Worm (Caenorhabditis elegans): Measurements from ENCODE around the gene srw-68.
"Not testable (repeated sequence)": the region's sequence is repeated elsewhere in the genome, so short reads cannot be mapped to it uniquely, and the experiment has no call there.

The srw-68 gene

DNA sequence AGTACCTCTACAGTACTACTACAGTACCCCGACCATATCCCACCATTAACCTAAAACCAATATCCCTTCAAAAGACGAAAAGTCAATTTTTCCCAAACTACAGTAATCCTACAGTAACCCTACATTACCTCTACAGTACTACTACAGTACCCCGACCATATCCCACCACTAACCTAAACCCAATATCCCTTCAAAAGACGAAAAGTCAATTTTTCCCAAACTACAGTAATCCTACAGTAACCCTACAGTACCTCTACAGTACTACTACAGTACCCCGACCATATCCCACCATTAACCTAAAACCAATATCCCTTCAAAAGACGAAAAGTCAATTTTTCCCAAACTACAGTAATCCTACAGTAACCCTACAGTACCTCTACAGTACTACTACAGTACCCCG, 17.8 kb upstream of the srw-68 start, which contains the start of gene nhr-141:
nhr-141 (plus strand) TSS at position 331 of the 400 bp plus-strand sequence.
- not testable (repeated sequence) for TF ChIP-seq nhr-2 (tag; optimal IDR thresholded peaks at IDR 0.05); lin-13 (tag; optimal IDR thresholded peaks at IDR 0.05); elt-1 (tag; optimal IDR thresholded peaks at IDR 0.05; ENCODE audit: borderline replicate concordance, insufficient read depth)

DNA sequence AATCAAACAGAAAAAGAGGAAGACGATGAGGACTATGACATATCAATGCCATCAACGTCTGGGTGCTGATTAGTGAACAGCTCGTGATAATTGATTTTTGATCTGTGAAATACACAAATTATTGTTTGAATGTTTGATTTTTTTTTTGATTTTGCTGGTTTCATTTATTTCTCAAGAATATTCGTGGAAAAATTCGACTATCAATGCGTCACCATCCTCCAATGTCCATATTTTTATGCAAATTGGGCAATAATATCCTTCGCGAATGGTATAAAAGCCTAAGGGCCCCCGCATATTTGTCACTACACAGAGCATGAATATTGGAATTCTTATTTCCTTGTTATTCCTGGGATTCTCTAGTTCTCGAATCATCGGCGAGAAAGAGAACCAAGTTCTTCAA, 13.3 kb upstream of the srw-68 start, which contains the start of gene try-13:
try-13 (plus strand) TSS at position 301 of the 400 bp plus-strand sequence.
- TF ChIP-seq sptf-1 (tag; optimal IDR thresholded peaks at IDR 0.05) = no peak
- TF ChIP-seq lsy-2 (tag; optimal IDR thresholded peaks at IDR 0.05) = no peak
- TF ChIP-seq zip-8 (tag; optimal IDR thresholded peaks at IDR 0.05) = no peak
- no peak for TF ChIP-seq unc-62 (GFP tag; optimal IDR thresholded peaks at IDR 0.05)
- no peak for TF ChIP-seq lin-13 (tag; optimal IDR thresholded peaks at IDR 0.05)
- no peak for TF ChIP-seq elt-1 (tag; optimal IDR thresholded peaks at IDR 0.05; ENCODE audit: borderline replicate concordance, insufficient read depth)
- no peak for TF ChIP-seq ces-1 (GFP tag; optimal IDR thresholded peaks at IDR 0.05)
- TF ChIP-seq nhr-12 (tag; optimal IDR thresholded peaks at IDR 0.05) = no peak
- no peak for TF ChIP-seq mab-5 (tag; optimal IDR thresholded peaks at IDR 0.05)
- no peak for TF ChIP-seq nhr-237 (tag; optimal IDR thresholded peaks at IDR 0.05)
- no peak for TF ChIP-seq ceh-83 (GFP tag; optimal IDR thresholded peaks at IDR 0.05)
- TF ChIP-seq sem-2 (GFP tag; optimal IDR thresholded peaks at IDR 0.05) = no peak
- no peak for TF ChIP-seq drap-1 (GFP tag; optimal IDR thresholded peaks at IDR 0.05)
- no peak for TF ChIP-seq unc-39 (tag; optimal IDR thresholded peaks at IDR 0.05)
- no peak for TF ChIP-seq ham-2 (GFP tag; optimal IDR thresholded peaks at IDR 0.05)
- no peak for TF ChIP-seq hlh-1 (tag; optimal IDR thresholded peaks at IDR 0.05)
- no peak for TF ChIP-seq ztf-11 (tag; optimal IDR thresholded peaks at IDR 0.05)

DNA sequence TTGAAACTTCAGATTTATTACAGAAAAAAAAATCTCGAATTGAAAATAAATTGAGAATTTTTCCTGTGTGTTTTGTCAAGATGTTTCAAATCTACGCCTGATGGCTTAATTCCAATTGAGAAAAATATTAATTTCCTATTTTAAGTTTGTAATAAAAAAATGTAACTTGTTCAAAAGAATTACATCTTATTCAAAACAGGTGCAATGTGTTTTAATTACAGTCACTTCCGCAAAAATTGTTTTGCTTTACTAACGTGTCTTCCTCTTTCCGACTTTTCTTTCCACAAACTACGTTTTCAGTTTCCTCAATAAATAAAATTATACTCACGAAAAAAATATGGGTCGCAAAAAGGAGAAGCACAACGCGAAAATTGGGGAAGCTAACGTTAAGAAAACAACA, 11.5 kb upstream of the srw-68 start, which contains the start of gene F25E5.16:
F25E5.16 (plus strand) TSS at position 301 of the 400 bp plus-strand sequence.
- no peak for TF ChIP-seq zip-8 (tag; optimal IDR thresholded peaks at IDR 0.05)
- no peak for TF ChIP-seq lin-13 (tag; optimal IDR thresholded peaks at IDR 0.05)
- no peak for TF ChIP-seq sptf-1 (tag; optimal IDR thresholded peaks at IDR 0.05)
- no peak for TF ChIP-seq ceh-39 (tag; optimal IDR thresholded peaks at IDR 0.05)
- no peak for TF ChIP-seq elt-3 (tag; optimal IDR thresholded peaks at IDR 0.05)
- no peak for TF ChIP-seq cnd-1 (tag; optimal IDR thresholded peaks at IDR 0.05)
- TF ChIP-seq lin-32 (GFP tag; optimal IDR thresholded peaks at IDR 0.05) = no peak
- no peak for TF ChIP-seq unc-62 (GFP tag; optimal IDR thresholded peaks at IDR 0.05)
- TF ChIP-seq ceh-43 (GFP tag; optimal IDR thresholded peaks at IDR 0.05) = no peak

DNA sequence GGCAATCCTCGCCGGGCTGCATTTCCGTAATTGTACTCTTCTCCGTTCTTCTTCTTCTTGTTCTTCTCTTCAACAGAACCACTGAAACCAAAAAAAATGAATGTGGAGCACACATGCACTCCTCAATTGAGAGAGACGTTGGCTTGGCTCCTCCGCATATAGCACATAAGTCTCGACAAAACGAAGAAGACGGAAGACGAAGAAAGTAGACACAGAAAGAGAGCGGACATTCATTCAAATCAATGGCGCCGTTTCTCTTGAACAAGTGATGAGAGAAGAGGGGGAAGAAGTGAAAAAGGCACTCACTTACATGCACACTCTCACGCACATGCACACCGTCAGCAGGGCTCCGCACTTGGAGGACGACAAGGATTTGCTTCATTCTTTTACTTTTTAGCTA, 11.0 kb upstream of the srw-68 start, which contains the start of gene F25E5.9:
F25E5.9 (minus strand) TSS at position 382 of the 400 bp plus-strand sequence.
- no peak for TF ChIP-seq nhr-76 (tag; optimal IDR thresholded peaks at IDR 0.05)
- no peak for TF ChIP-seq mls-2 (tag; optimal IDR thresholded peaks at IDR 0.05)
- TF ChIP-seq cnd-1 (tag; optimal IDR thresholded peaks at IDR 0.05) = no peak
- TF ChIP-seq sem-2 (GFP tag; optimal IDR thresholded peaks at IDR 0.05) = no peak
- TF ChIP-seq nhr-28 (tag; optimal IDR thresholded peaks at IDR 0.05) = no peak
- TF ChIP-seq elt-1 (tag; optimal IDR thresholded peaks at IDR 0.05; ENCODE audit: borderline replicate concordance, insufficient read depth) = no peak
- no peak for TF ChIP-seq ztf-11 (tag; optimal IDR thresholded peaks at IDR 0.05)
- TF ChIP-seq flh-1 (GFP tag; optimal IDR thresholded peaks at IDR 0.05) = no peak
- TF ChIP-seq sptf-1 (tag; optimal IDR thresholded peaks at IDR 0.05) = no peak
- no peak for TF ChIP-seq ceh-43 (GFP tag; optimal IDR thresholded peaks at IDR 0.05)
- no peak for TF ChIP-seq lsy-2 (tag; optimal IDR thresholded peaks at IDR 0.05)
- no peak for TF ChIP-seq bed-3 (GFP tag; optimal IDR thresholded peaks at IDR 0.05)
- no peak for TF ChIP-seq unc-120 (tag; optimal IDR thresholded peaks at IDR 0.05; ENCODE audit: poor library complexity, severe bottlenecking)
- no peak for TF ChIP-seq hlh-1 (tag; optimal IDR thresholded peaks at IDR 0.05)

DNA sequence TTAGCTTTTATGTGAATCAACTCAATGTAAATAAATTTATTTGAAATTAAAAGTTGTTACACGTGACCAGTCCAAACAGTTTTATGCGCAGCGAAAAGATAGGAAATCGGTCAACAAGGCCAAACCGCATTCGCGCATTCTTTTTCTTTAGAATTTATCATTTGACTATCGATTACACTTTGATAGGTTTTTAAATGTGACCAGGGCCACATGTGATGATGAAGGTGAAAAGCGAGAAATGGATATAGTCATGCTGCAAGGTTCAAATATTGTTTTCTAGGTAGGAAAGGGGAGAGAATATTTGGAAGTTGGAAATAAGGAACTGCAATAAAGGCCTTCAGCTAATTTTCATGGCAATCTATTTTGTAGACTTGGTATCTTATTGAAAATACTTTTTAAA, 10.4 kb upstream of the srw-68 start:
- TF ChIP-seq sem-2 (GFP tag; optimal IDR thresholded peaks at IDR 0.05) (no peak), nhr-28 (tag; optimal IDR thresholded peaks at IDR 0.05) (no peak), tbx-8 (GFP tag; optimal IDR thresholded peaks at IDR 0.05) (no peak), nhr-12 (tag; optimal IDR thresholded peaks at IDR 0.05) (no peak), unc-120 (tag; optimal IDR thresholded peaks at IDR 0.05; ENCODE audit: poor library complexity, severe bottlenecking) (no peak), nhr-2 (tag; optimal IDR thresholded peaks at IDR 0.05) (no peak), hlh-1 (tag; optimal IDR thresholded peaks at IDR 0.05) (no peak)

Data from whole organism, mixed stage, embryonic.